Worm (Caenorhabditis elegans) whole organism, L1 larva: ENCODE data around the gene T24E12.12.

Experiments used
- C04F5.9 ChIP-seq: sonication (generic microtip); optimal IDR thresholded peaks from 2 replicates; lab custom pipeline; 2016; ENCODE audit warnings: missing genetic modification characterization, missing compliant biosample characterization
- C16A3.4 ChIP-seq: fragments of 150-350 bp; optimal IDR thresholded peaks from 2 replicates; lab custom pipeline; 2014; ENCODE audit warnings: missing biosample characterization, missing genetic modification characterization
- Y116A8C.19 ChIP-seq: sonication (generic microtip); optimal IDR thresholded peaks from 2 replicates; lab custom pipeline; 2016; ENCODE audit warnings: missing compliant biosample characterization, missing genetic modification characterization, borderline replicate concordance
- aly-2 ChIP-seq: fragments of 150-350 bp; optimal IDR thresholded peaks from 2 replicates; lab custom pipeline; 2014; ENCODE audit warnings: missing biosample characterization, missing genetic modification characterization
- blmp-1 ChIP-seq: fragments of 150-350 bp; optimal IDR thresholded peaks from 2 replicates; lab custom pipeline; 2014; ENCODE audit warnings: missing biosample characterization, missing genetic modification characterization
- ceh-8 ChIP-seq: fragments of 200-800 bp; sonication (Bioruptor generic); optimal IDR thresholded peaks from 2 replicates; lab custom pipeline; 2018; ENCODE audit warnings: mild to moderate bottlenecking, missing genetic modification characterization, moderate library complexity, missing compliant biosample characterization
- ceh-82 ChIP-seq, 3 experiments: fragments of 150-350 bp in 1 of 3; sonication (generic microtip) in 2 of 3; optimal IDR thresholded peaks; 2 replicates each; lab custom pipeline; 2014 to 2017; ENCODE audit warnings: missing biosample characterization in 3 of 3, missing genetic modification characterization in 3 of 3
- ceh-88 ChIP-seq: fragments of 200-800 bp; sonication (Bioruptor generic); IDR thresholded peaks from 2 replicates; pipeline ENCODE4 v1.3.6; 2022; ENCODE audit warnings: missing genetic modification characterization, missing compliant biosample characterization
- dsc-1 ChIP-seq: sonication (generic microtip); optimal IDR thresholded peaks from 2 replicates; lab custom pipeline; 2016; ENCODE audit warnings: mild to moderate bottlenecking, missing genetic modification characterization, missing compliant biosample characterization
- efl-1 ChIP-seq, 4 experiments: fragments of 150-350 bp; optimal IDR thresholded peaks in 3 of 4; peaks in 1 of 4; 1 replicate in 1 of 4; 2 replicates in 3 of 4; lab custom pipeline; 2014; ENCODE audit warnings: missing biosample characterization in 2 of 4, missing genetic modification characterization in 2 of 4, missing genetic modification reagents in 2 of 4
- egl-13 ChIP-seq: sonication (generic microtip); optimal IDR thresholded peaks from 2 replicates; lab custom pipeline; 2016; ENCODE audit warnings: missing genotype, missing genetic modification reagents, missing genetic modification characterization, missing compliant biosample characterization
- egl-27 ChIP-seq, 2 experiments: fragments of 150-350 bp in 1 of 2; sonication (generic microtip); optimal IDR thresholded peaks; 3 replicates each; lab custom pipeline; 2017 to 2018; ENCODE audit warnings: missing biosample characterization in 2 of 2, missing genetic modification characterization in 2 of 2, missing genetic modification reagents in 2 of 2
- elt-2 ChIP-seq: sonication (generic microtip); optimal IDR thresholded peaks from 2 replicates; lab custom pipeline; 2016; ENCODE audit warnings: missing genetic modification characterization, mild to moderate bottlenecking, inconsistent platforms, missing compliant biosample characterization, missing genetic modification reagents
- elt-3 ChIP-seq, 6 experiments: fragments of 150-350 bp in 1 of 6; sonication (generic microtip); optimal IDR thresholded peaks; 2 replicates each; lab custom pipeline; 2017 to 2018; ENCODE audit warnings: missing biosample characterization in 6 of 6, missing genetic modification characterization in 6 of 6, inconsistent platforms in 1 of 6
- ets-5 ChIP-seq: fragments of 200-800 bp; sonication (Bioruptor generic); IDR thresholded peaks from 2 replicates; pipeline ENCODE4 v1.3.6; 2022; ENCODE audit warnings: missing genetic modification characterization, missing compliant biosample characterization
- fkh-4 ChIP-seq: sonication (generic microtip); optimal IDR thresholded peaks from 2 replicates; lab custom pipeline; 2016; ENCODE audit warnings: missing compliant biosample characterization, missing genetic modification characterization, borderline replicate concordance
- fkh-8 ChIP-seq: sonication (generic microtip); optimal IDR thresholded peaks from 2 replicates; lab custom pipeline; 2016; ENCODE audit warnings: mild to moderate bottlenecking, missing genetic modification characterization, missing compliant biosample characterization
- grh-1 ChIP-seq: fragments of 200-800 bp; sonication (Bioruptor generic); IDR thresholded peaks from 2 replicates; pipeline ENCODE4 v1.3.6; 2022; ENCODE audit warnings: missing genetic modification reagents, missing genetic modification characterization, missing compliant biosample characterization
- hlh-4 ChIP-seq: sonication (generic microtip); optimal IDR thresholded peaks from 2 replicates; lab custom pipeline; 2016; ENCODE audit warnings: mild to moderate bottlenecking, missing genetic modification characterization, missing compliant biosample characterization
- irx-1 ChIP-seq: sonication (generic microtip); optimal IDR thresholded peaks from 2 replicates; lab custom pipeline; 2016; ENCODE audit warnings: missing genetic modification characterization, missing compliant biosample characterization
- isw-1 ChIP-seq: fragments of 200-800 bp; sonication (Bioruptor generic); IDR thresholded peaks from 2 replicates; pipeline ENCODE4 v1.3.6; 2022; ENCODE audit warnings: missing genetic modification characterization, missing compliant biosample characterization
- lin-14 ChIP-seq: fragments of 200-800 bp; sonication (Bioruptor generic); optimal IDR thresholded peaks from 2 replicates; lab custom pipeline; 2018; ENCODE audit warnings: mild to moderate bottlenecking, missing genetic modification characterization, moderate library complexity, missing compliant biosample characterization
- lin-35 ChIP-seq, 2 experiments: fragments of 150-350 bp; optimal IDR thresholded peaks; 2 replicates each; lab custom pipeline; 2014; ENCODE audit warnings: missing biosample characterization in 2 of 2, missing genetic modification characterization in 2 of 2, missing genetic modification reagents in 2 of 2
- lin-39 ChIP-seq: fragments of 150-350 bp; optimal IDR thresholded peaks from 2 replicates; lab custom pipeline; 2014; ENCODE audit warnings: missing biosample characterization, missing genetic modification reagents, missing genetic modification characterization
- lsy-2 ChIP-seq, 2 experiments: fragments of 150-350 bp; optimal IDR thresholded peaks; 2 replicates each; lab custom pipeline; 2014; ENCODE audit warnings: missing biosample characterization in 2 of 2, missing genetic modification characterization in 2 of 2
- mdl-1 ChIP-seq, 2 experiments: fragments of 150-350 bp; optimal IDR thresholded peaks; 2 replicates each; lab custom pipeline; 2014 to 2017; ENCODE audit warnings: missing biosample characterization in 2 of 2, missing genetic modification characterization in 2 of 2, inconsistent platforms in 1 of 2
- nhr-11 ChIP-seq: fragments of 150-350 bp; optimal IDR thresholded peaks from 2 replicates; lab custom pipeline; 2014; ENCODE audit warnings: missing biosample characterization, missing genetic modification characterization
- nhr-20 ChIP-seq: sonication (generic microtip); optimal IDR thresholded peaks from 2 replicates; lab custom pipeline; 2016; ENCODE audit warnings: mild to moderate bottlenecking, missing genetic modification characterization, missing compliant biosample characterization
- pag-3 ChIP-seq: sonication (generic microtip); optimal IDR thresholded peaks from 2 replicates; lab custom pipeline; 2017; ENCODE audit warnings: missing genetic modification characterization, mild to moderate bottlenecking, missing compliant biosample characterization, antibody characterized with exemption, borderline replicate concordance; ENCODE audit not compliant: insufficient read depth
- pax-3 ChIP-seq: fragments of 200-800 bp; sonication (Bioruptor generic); optimal IDR thresholded peaks from 2 replicates; lab custom pipeline; 2018; ENCODE audit warnings: mild to moderate bottlenecking, missing genetic modification characterization, moderate library complexity, missing compliant biosample characterization
- skn-1 ChIP-seq: fragments of 150-350 bp; optimal IDR thresholded peaks from 2 replicates; lab custom pipeline; 2014; ENCODE audit warnings: missing biosample characterization, missing genetic modification characterization
- snpc-4 ChIP-seq: fragments of 150-350 bp; optimal IDR thresholded peaks from 2 replicates; lab custom pipeline; 2014; ENCODE audit warnings: missing biosample characterization, missing genetic modification characterization
- sup-37 ChIP-seq: fragments of 200-800 bp; sonication (Bioruptor generic); optimal IDR thresholded peaks from 2 replicates; lab custom pipeline; 2018; ENCODE audit warnings: mild to moderate bottlenecking, missing genetic modification characterization, missing compliant biosample characterization
- swsn-7 ChIP-seq: sonication (generic microtip); optimal IDR thresholded peaks from 2 replicates; lab custom pipeline; 2016; ENCODE audit warnings: missing genetic modification characterization, missing compliant biosample characterization
- unc-130 ChIP-seq: fragments of 150-350 bp; optimal IDR thresholded peaks from 2 replicates; lab custom pipeline; 2017; ENCODE audit warnings: missing biosample characterization, missing genetic modification characterization, inconsistent platforms
- ztf-4 ChIP-seq: fragments of 150-350 bp; optimal IDR thresholded peaks from 2 replicates; lab custom pipeline; 2014; ENCODE audit warnings: missing biosample characterization, missing genetic modification characterization

Gene T24E12.12

ce11 chrII:3743684-3744200, 15.3 kb upstream of the T24E12.12 start, which contains the start of gene nta-1:
Gene nta-1 (minus strand): TSS chrII:3743814.
- TF ChIP-seq mdl-1 (tag; optimal IDR thresholded peaks at IDR 0.05; lab: Kevin White, UChicago) (peak in 1 of 2 experiments; percentile 22), grh-1 (GFP tag; lab: Robert Waterston, UW) (no peak), lin-14 (peak; percentile 75), aly-2 (tag; lab: Kevin White, UChicago) (no peak), elt-2 (tag; lab: Kevin White, UChicago) (peak; percentile 20), lsy-2 (tag; optimal IDR thresholded peaks at IDR 0.05; lab: Kevin White, UChicago) (no peak), efl-1 (optimal IDR thresholded peaks at IDR 0.05; lab: Kevin White, UChicago) (no peak), efl-1 (GFP tag; optimal IDR thresholded peaks at IDR 0.05 in 1 of 2; lab: Kevin White, UChicago) (peak in 1 of 2 experiments; percentile 4), hlh-4 (tag; lab: Kevin White, UChicago) (no peak), nhr-20 (tag; lab: Kevin White, UChicago) (peak; percentile 85), lin-35 (GFP tag; optimal IDR thresholded peaks at IDR 0.05; lab: Kevin White, UChicago) (peak in 1 of 2 experiments; percentile 39)

- no peak for TF ChIP-seq egl-27 (tag; optimal IDR thresholded peaks at IDR 0.05; lab: Kevin White, UChicago)
- TF ChIP-seq isw-1, result no peak
- no peak for TF ChIP-seq fkh-4 (tag; lab: Kevin White, UChicago)
- TF ChIP-seq swsn-7, result no peak
- TF ChIP-seq nhr-11 (tag; lab: Kevin White, UChicago), result no peak
- TF ChIP-seq ceh-88 (GFP tag; lab: Robert Waterston, UW), result no peak
- no peak for TF ChIP-seq ets-5 (GFP tag; lab: Robert Waterston, UW)
- TF ChIP-seq unc-130 (tag; lab: Kevin White, UChicago), result no peak
- TF ChIP-seq irx-1 (tag; lab: Kevin White, UChicago), result no peak
- no peak for TF ChIP-seq blmp-1 (tag; lab: Kevin White, UChicago)
- no peak for TF ChIP-seq elt-3 (tag; optimal IDR thresholded peaks at IDR 0.05; lab: Kevin White, UChicago)
- TF ChIP-seq fkh-8 (tag; lab: Kevin White, UChicago), result no peak
- TF ChIP-seq snpc-4 (tag; lab: Kevin White, UChicago), result no peak
- TF ChIP-seq ceh-8 (GFP tag; lab: Kevin White, UChicago), result no peak
Measured at ce11 chrII:3747405-3747804, 11.7 kb upstream of the T24E12.12 start, which contains the start of gene fbxb-92. Gene fbxb-92 (minus strand): TSS chrII:3747505.

DNA sequence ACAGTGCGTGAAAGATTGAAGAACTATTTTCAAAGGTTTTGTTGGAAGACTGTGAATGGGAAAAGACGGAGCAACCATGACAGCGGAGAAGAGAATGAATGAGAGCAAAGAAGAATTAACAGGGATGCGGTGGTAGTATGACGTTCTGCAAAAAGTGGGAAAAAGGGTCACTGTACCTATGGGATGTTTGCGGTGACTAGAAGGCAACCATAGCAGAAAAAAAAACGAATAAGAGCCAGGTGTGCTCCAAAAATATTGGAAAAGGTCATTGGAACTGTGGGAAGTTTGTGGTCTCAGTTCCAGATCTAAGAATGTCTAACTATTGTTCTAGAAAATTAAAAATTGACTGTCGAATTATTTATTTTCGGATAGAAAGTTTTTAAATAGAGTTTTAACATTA, 10.4 kb upstream of the T24E12.12 start, which contains the start of gene fbxb-90:
Gene fbxb-90, minus strand, starts transcription at position 101 of the 400 bp plus-strand sequence.
- no peak for TF ChIP-seq irx-1 (tag; lab: Kevin White, UChicago)
- TF ChIP-seq dsc-1, result no peak
- TF ChIP-seq, all 84 proteins: peak for 0

ce11 chrII:3750685-3751084, 8.4 kb upstream of the T24E12.12 start, which contains the start of gene fbxb-91:
Gene fbxb-91 (minus strand): TSS chrII:3750785.
- TF ChIP-seq ztf-4 (tag; lab: Kevin White, UChicago), result no peak
- no peak for TF ChIP-seq ceh-82 (tag; optimal IDR thresholded peaks at IDR 0.05; lab: Kevin White, UChicago)
- no peak for TF ChIP-seq sup-37 (GFP tag; lab: Kevin White, UChicago)
- TF ChIP-seq skn-1 (tag; lab: Kevin White, UChicago), result no peak
- TF ChIP-seq C16A3.4 (tag; lab: Kevin White, UChicago), result no peak
- no peak for TF ChIP-seq elt-3 (tag; optimal IDR thresholded peaks at IDR 0.05; lab: Kevin White, UChicago)

DNA sequence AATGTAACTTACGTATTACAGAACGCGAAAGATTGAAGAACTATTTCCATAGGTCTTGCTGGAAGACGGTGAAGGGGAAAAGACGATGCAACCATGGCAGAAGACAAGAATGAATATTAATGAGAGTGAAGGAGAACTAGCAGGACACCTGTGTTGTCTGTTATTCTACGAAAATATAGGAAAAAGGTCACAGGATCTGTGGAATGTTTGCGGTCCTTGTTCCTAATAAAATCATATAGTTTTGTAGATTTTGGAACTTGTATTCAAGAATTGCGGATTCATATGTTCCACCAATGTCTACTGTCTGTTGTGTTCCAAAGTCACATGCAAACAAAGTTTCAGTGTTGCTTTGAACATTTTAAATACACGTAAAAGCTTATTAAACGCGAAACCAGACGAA, 6.9 kb upstream of the T24E12.12 start, which contains the start of gene sdz-11:
Gene sdz-11, minus strand, starts transcription at position 101 of the 400 bp plus-strand sequence.
- TF ChIP-seq egl-13 (tag; lab: Kevin White, UChicago), result no peak
- no peak for TF ChIP-seq pax-3 (tag; lab: Kevin White, UChicago)
- TF ChIP-seq C16A3.4 (tag; lab: Kevin White, UChicago), result no peak
- no peak for TF ChIP-seq pag-3 (tag; lab: Kevin White, UChicago)
- TF ChIP-seq fkh-4 (tag; lab: Kevin White, UChicago), result no peak
- TF ChIP-seq Y116A8C.19 (tag; lab: Kevin White, UChicago), result no peak
- no peak for TF ChIP-seq C04F5.9 (tag; lab: Kevin White, UChicago)
- TF ChIP-seq lin-39 (tag; lab: Kevin White, UChicago), result no peak
- no peak for TF ChIP-seq ceh-8 (GFP tag; lab: Kevin White, UChicago)
- no peak for TF ChIP-seq mdl-1 (tag; optimal IDR thresholded peaks at IDR 0.05; lab: Kevin White, UChicago)
- no peak for TF ChIP-seq skn-1 (tag; lab: Kevin White, UChicago)
- TF ChIP-seq ceh-88 (GFP tag; lab: Robert Waterston, UW), result no peak
- TF ChIP-seq, all 84 proteins: peak for 0
